Worm (Caenorhabditis elegans) whole organism, young adult: ENCODE measurements around the gene bmk-1.

Experiments
- F10E7.11 ChIP-seq: sonication (generic microtip); optimal IDR thresholded peaks from 2 replicates; lab custom pipeline; 2017; ENCODE audit warnings: mild to moderate bottlenecking, missing genetic modification characterization, moderate library complexity, missing compliant biosample characterization
- F33H1.4 ChIP-seq: fragments of 200-800 bp; sonication (Bioruptor generic); IDR thresholded peaks from 2 replicates; pipeline ENCODE4 v1.3.6; 2022; ENCODE audit warnings: missing genetic modification reagents, missing genetic modification characterization, missing compliant biosample characterization
- atf-7 ChIP-seq: sonication (generic microtip); optimal IDR thresholded peaks from 2 replicates; lab custom pipeline; 2017; ENCODE audit warnings: mild to moderate bottlenecking, missing genetic modification characterization, missing compliant biosample characterization
- attf-6 ChIP-seq: fragments of 200-800 bp; sonication (Bioruptor generic); IDR thresholded peaks from 2 replicates; pipeline ENCODE4 v1.3.6; 2022; ENCODE audit warnings: missing genetic modification reagents, missing genetic modification characterization, missing compliant biosample characterization
- ekl-4 ChIP-seq: fragments of 200-800 bp; sonication (Bioruptor generic); IDR thresholded peaks from 2 replicates; pipeline ENCODE4 v1.3.6; 2022; ENCODE audit warnings: missing genetic modification reagents, missing genetic modification characterization, missing compliant biosample characterization

DNA sequence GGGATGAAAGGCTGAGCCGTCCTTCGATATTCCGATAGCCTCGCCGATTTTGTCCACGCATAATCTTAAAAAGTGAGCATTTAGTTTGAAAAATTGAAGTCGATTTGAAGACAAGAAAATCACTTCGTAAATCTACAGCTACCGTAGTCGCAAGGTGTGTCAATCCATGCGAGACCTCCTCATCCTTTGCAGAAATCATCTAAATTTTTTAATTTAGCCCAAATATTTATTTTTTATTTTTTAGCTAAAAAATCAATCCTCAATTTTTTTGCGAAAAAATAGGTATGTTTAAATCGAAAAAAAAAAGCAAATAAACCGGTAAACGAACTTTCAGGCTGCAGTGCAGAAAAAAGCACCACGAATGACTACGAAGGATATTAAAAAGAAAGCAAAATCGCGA lies 39.0 kb downstream of the bmk-1 start, which contains the start of the genes nxf-2 and set-31:
- no peak for TF ChIP-seq F10E7.11 (tag; lab: Kevin White, UChicago)
- no peak for TF ChIP-seq atf-7 (tag; lab: Kevin White, UChicago)
- no peak for TF ChIP-seq ekl-4 (GFP tag; lab: Robert Waterston, UW)
- peak; percentile 46; the same call in 1 of the 2 replicates for TF ChIP-seq F33H1.4
- no peak for TF ChIP-seq attf-6 (GFP tag; lab: Robert Waterston, UW)
